Fruit fly (Drosophila melanogaster) whole organism, embryonic: ENCODE data around the gene CG43094.

ENCODE experiments used
- Asciz ChIP-seq: fragments of 200-800 bp; sonication (Bioruptor generic); optimal IDR thresholded peaks from 2 replicates; lab custom pipeline; 2017; ENCODE audit warnings: missing biosample characterization, mild to moderate bottlenecking, missing genetic modification characterization, missing genetic modification reagents
- C15 ChIP-seq: fragments of 200-800 bp; sonication (Bioruptor generic); IDR thresholded peaks from 3 replicates; pipeline ENCODE4 v1.3.6; 2022; ENCODE audit warnings: missing biosample characterization, missing genetic modification characterization
- CG1233 ChIP-seq: fragments of 200-800 bp; sonication (Bioruptor generic); optimal IDR thresholded peaks from 4 replicates; lab custom pipeline; 2018; ENCODE audit warnings: missing biosample characterization, mild to moderate bottlenecking, missing genetic modification characterization
- CG13296 ChIP-seq: fragments of 200-800 bp; sonication (Bioruptor generic); optimal IDR thresholded peaks from 3 replicates; lab custom pipeline; 2018; ENCODE audit warnings: missing biosample characterization, mild to moderate bottlenecking, missing genetic modification characterization
- CG15073 ChIP-seq: fragments of 200-800 bp; sonication (Bioruptor generic); optimal IDR thresholded peaks from 2 replicates; lab custom pipeline; 2016; ENCODE audit warnings: missing biosample characterization, missing genetic modification characterization
- CG17912 ChIP-seq: fragments of 200-800 bp; sonication (Bioruptor generic); optimal IDR thresholded peaks from 2 replicates; lab custom pipeline; 2018; ENCODE audit warnings: missing biosample characterization, mild to moderate bottlenecking, missing genetic modification characterization
- CG18764 ChIP-seq: fragments of 200-800 bp; sonication (Bioruptor generic); optimal IDR thresholded peaks from 3 replicates; lab custom pipeline; 2016; ENCODE audit warnings: missing biosample characterization, missing genetic modification characterization
- CG2712 ChIP-seq: fragments of 200-800 bp; optimal IDR thresholded peaks from 3 replicates; lab custom pipeline; 2019; ENCODE audit warnings: missing biosample characterization, mild to moderate bottlenecking, missing genetic modification characterization, moderate library complexity
- CG34376 ChIP-seq: fragments of 200-800 bp; sonication (Bioruptor generic); optimal IDR thresholded peaks from 2 replicates; lab custom pipeline; 2018; ENCODE audit warnings: missing biosample characterization, mild to moderate bottlenecking, missing genetic modification characterization
- CG6254 ChIP-seq: fragments of 200-800 bp; sonication (Bioruptor generic); optimal IDR thresholded peaks from 3 replicates; lab custom pipeline; 2017; ENCODE audit warnings: mild to moderate bottlenecking, missing biosample characterization, missing genetic modification reagents, missing genetic modification characterization
- CG6683 ChIP-seq: fragments of 200-800 bp; sonication (Bioruptor generic); optimal IDR thresholded peaks from 2 replicates; lab custom pipeline; 2017; ENCODE audit warnings: missing biosample characterization, mild to moderate bottlenecking, missing genetic modification characterization, missing genetic modification reagents
- CG6689 ChIP-seq: fragments of 200-800 bp; sonication (Bioruptor generic); IDR thresholded peaks from 2 replicates; pipeline ENCODE4 v1.3.6; 2022; ENCODE audit warnings: missing biosample characterization, missing genetic modification characterization
- CG6765 ChIP-seq: fragments of 200-800 bp; sonication (Bioruptor generic); optimal IDR thresholded peaks from 3 replicates; lab custom pipeline; 2017; ENCODE audit warnings: missing biosample characterization, mild to moderate bottlenecking, missing genetic modification characterization
- CG6813 ChIP-seq: fragments of 200-800 bp; sonication (Bioruptor generic); optimal IDR thresholded peaks from 2 replicates; lab custom pipeline; 2017; ENCODE audit warnings: missing biosample characterization, missing genetic modification characterization, mild to moderate bottlenecking, moderate library complexity, missing genetic modification reagents
- CG6854 ChIP-seq: fragments of 200-800 bp; sonication (Bioruptor generic); optimal IDR thresholded peaks from 3 replicates; lab custom pipeline; 2017; ENCODE audit warnings: missing biosample characterization, mild to moderate bottlenecking, missing genetic modification characterization
- CG7928 ChIP-seq: fragments of 200-800 bp; sonication (Bioruptor generic); optimal IDR thresholded peaks from 2 replicates; lab custom pipeline; 2017; ENCODE audit warnings: missing biosample characterization, mild to moderate bottlenecking, missing genetic modification characterization
- CG7987 ChIP-seq: fragments of 200-800 bp; sonication (Bioruptor generic); optimal IDR thresholded peaks from 2 replicates; lab custom pipeline; 2018; ENCODE audit warnings: missing biosample characterization, mild to moderate bottlenecking, missing genetic modification characterization, moderate library complexity
- CG8089 ChIP-seq: fragments of 200-800 bp; sonication (Bioruptor generic); optimal IDR thresholded peaks from 3 replicates; lab custom pipeline; 2016; ENCODE audit warnings: missing biosample characterization, missing genetic modification characterization
- Fer1 ChIP-seq: fragments of 200-800 bp; sonication (Bioruptor generic); optimal IDR thresholded peaks from 2 replicates; lab custom pipeline; 2017; ENCODE audit warnings: missing biosample characterization, mild to moderate bottlenecking, missing genetic modification characterization
- Hr3 ChIP-seq: fragments of 200-800 bp; sonication (Bioruptor generic); optimal IDR thresholded peaks from 3 replicates; lab custom pipeline; 2016; ENCODE audit warnings: missing biosample characterization, missing genetic modification characterization
- Lpt ChIP-seq: fragments of >200 bp; optimal IDR thresholded peaks from 2 replicates; lab custom pipeline; 2018; ENCODE audit warnings: missing biosample characterization, missing genetic modification characterization
- MTF-1 ChIP-seq: fragments of 200-800 bp; sonication (Bioruptor generic); optimal IDR thresholded peaks from 2 replicates; lab custom pipeline; 2018; ENCODE audit warnings: missing biosample characterization, mild to moderate bottlenecking, missing genetic modification characterization, borderline replicate concordance
- Med ChIP-seq: fragments of 200-800 bp; sonication (Bioruptor generic); peaks from one replicate; lab custom pipeline; 2016; ENCODE audit warnings: missing biosample characterization, missing genetic modification characterization, mild to moderate bottlenecking, inconsistent platforms, moderate library complexity
- Pdp1 ChIP-seq, 2 experiments: fragments of 200-800 bp; sonication (Bioruptor generic); optimal IDR thresholded peaks; 3 replicates each; lab custom pipeline; 2016; ENCODE audit warnings: missing biosample characterization in 2 of 2, missing genetic modification characterization in 2 of 2, mild to moderate bottlenecking in 1 of 2, moderate library complexity in 1 of 2
- Xbp1 ChIP-seq: fragments of 200-800 bp; sonication (Bioruptor generic); optimal IDR thresholded peaks from 3 replicates; lab custom pipeline; 2016; ENCODE audit warnings: missing biosample characterization, mild to moderate bottlenecking, missing genetic modification characterization
- caup ChIP-seq: fragments of 200-800 bp; sonication (Bioruptor generic); optimal IDR thresholded peaks from 3 replicates; lab custom pipeline; 2017; ENCODE audit warnings: missing biosample characterization, mild to moderate bottlenecking, missing genetic modification characterization, moderate library complexity; ENCODE audit not compliant: severe bottlenecking
- chinmo ChIP-seq: fragments of 200-800 bp; sonication (Bioruptor generic); IDR thresholded peaks from 4 replicates; pipeline ENCODE4 v1.3.6; 2022; ENCODE audit warnings: missing biosample characterization, missing genetic modification characterization; ENCODE audit not compliant: partially characterized antibody
- chm ChIP-seq: fragments of 200-800 bp; sonication (Bioruptor generic); IDR thresholded peaks from 2 replicates; pipeline ENCODE4 v1.3.6; 2022; ENCODE audit warnings: missing biosample characterization, missing genetic modification characterization
- corto ChIP-seq: fragments of 200-800 bp; sonication (Bioruptor generic); optimal IDR thresholded peaks from 2 replicates; lab custom pipeline; 2016; ENCODE audit warnings: missing biosample characterization, mild to moderate bottlenecking, missing genetic modification characterization, moderate library complexity
- dmrt99B ChIP-seq: fragments of 200-800 bp; sonication (Bioruptor generic); optimal IDR thresholded peaks from 2 replicates; lab custom pipeline; 2018; ENCODE audit warnings: missing biosample characterization, mild to moderate bottlenecking, missing genetic modification characterization, moderate library complexity
- gem ChIP-seq: fragments of 200-800 bp; sonication (Bioruptor generic); optimal IDR thresholded peaks from 2 replicates; lab custom pipeline; 2019; ENCODE audit warnings: missing biosample characterization, mild to moderate bottlenecking, missing genetic modification characterization, moderate library complexity
- h ChIP-seq: fragments of >200 bp; optimal IDR thresholded peaks from 2 replicates; lab custom pipeline; 2017
- hkb ChIP-seq, 2 experiments: fragments of 200-800 bp in 1 of 2; fragments of >200 bp in 1 of 2; sonication (Bioruptor generic) in 1 of 2; IDR thresholded peaks in 1 of 2; optimal IDR thresholded peaks in 1 of 2; 2 replicates each; pipeline versions ENCODE4 v1.3.6 to Lab custom; 2017 to 2022; ENCODE audit warnings: missing biosample characterization in 1 of 2, missing genetic modification characterization in 1 of 2
- lola ChIP-seq, 3 experiments: fragments of >200 bp in 2 of 3; fragments of 200-800 bp in 1 of 3; sonication (Bioruptor generic) in 1 of 3; optimal IDR thresholded peaks; 2 replicates each; lab custom pipeline; 2017 to 2019; ENCODE audit warnings: missing biosample characterization in 3 of 3, missing genetic modification characterization in 3 of 3, mild to moderate bottlenecking in 1 of 3, moderate library complexity in 1 of 3
- oc ChIP-seq: fragments of 200-800 bp; sonication (Bioruptor generic); optimal IDR thresholded peaks from 2 replicates; lab custom pipeline; 2018; ENCODE audit warnings: missing biosample characterization, mild to moderate bottlenecking, missing genetic modification characterization, moderate library complexity
- pho ChIP-seq: fragments of 200-800 bp; sonication (Bioruptor generic); optimal IDR thresholded peaks from 2 replicates; lab custom pipeline; 2016; ENCODE audit warnings: missing biosample characterization, missing genetic modification characterization
- scrt ChIP-seq: fragments of 200-800 bp; sonication (Bioruptor generic); optimal IDR thresholded peaks from 2 replicates; lab custom pipeline; 2018; ENCODE audit warnings: missing biosample characterization, mild to moderate bottlenecking, missing genetic modification characterization, moderate library complexity
- sd ChIP-seq: fragments of 200-800 bp; sonication (Bioruptor generic); optimal IDR thresholded peaks from 3 replicates; lab custom pipeline; 2018; ENCODE audit warnings: missing biosample characterization, mild to moderate bottlenecking, missing genetic modification characterization, moderate library complexity
- sens ChIP-seq: fragments of 200-800 bp; sonication (Bioruptor generic); peaks from one replicate; lab custom pipeline; 2016; ENCODE audit warnings: missing biosample characterization, missing genetic modification characterization
- shn ChIP-seq: fragments of 200-800 bp; sonication (Bioruptor generic); optimal IDR thresholded peaks from 3 replicates; lab custom pipeline; 2016; ENCODE audit warnings: missing biosample characterization, missing genetic modification characterization
- sisA ChIP-seq: fragments of 200-800 bp; sonication (Bioruptor generic); IDR thresholded peaks from 2 replicates; pipeline ENCODE4 v1.3.6; 2022; ENCODE audit warnings: missing biosample characterization, missing genetic modification characterization
- sob ChIP-seq: fragments of 200-800 bp; sonication (Bioruptor generic); IDR thresholded peaks from 2 replicates; pipeline ENCODE4 v1.3.6; 2022; ENCODE audit warnings: missing biosample characterization, missing genetic modification characterization
- sr ChIP-seq: fragments of 200-800 bp; sonication (Bioruptor generic); IDR thresholded peaks from 3 replicates; pipeline ENCODE4 v1.3.6; 2022; ENCODE audit warnings: missing biosample characterization, missing genetic modification characterization
- sug ChIP-seq: fragments of 200-800 bp; optimal IDR thresholded peaks from 2 replicates; lab custom pipeline; 2019; ENCODE audit warnings: missing biosample characterization, mild to moderate bottlenecking, missing genetic modification characterization, moderate library complexity
- tap ChIP-seq: fragments of 200-800 bp; optimal IDR thresholded peaks from 3 replicates; lab custom pipeline; 2019; ENCODE audit warnings: missing biosample characterization, mild to moderate bottlenecking, missing genetic modification characterization, moderate library complexity

CG43094 gene

dm6 chr3R:22760988-22761387, 9.8 kb downstream of the CG43094 start, which contains the start of gene Nepl13:
Gene Nepl13 (minus strand): TSS chr3R:22761076.
- TF ChIP-seq lola (GFP tag; optimal IDR thresholded peaks at IDR 0.05; lab: Kevin White, UChicago) (no peak), CG34376 (GFP tag; lab: Kevin White, UChicago) (peak; percentile 52), sug (tag; lab: Kevin White, UChicago) (peak; percentile 0)
- TF ChIP-seq, all 482 proteins: peak for 2

dm6 chr3R:22757117-22757516, 13.7 kb downstream of the CG43094 start:
- peak; percentile 26 for TF ChIP-seq sens (GFP tag; lab: Kevin White, UChicago)
- TF ChIP-seq oc (tag; lab: Kevin White, UChicago) = peak; percentile 77
- peak in 1 of 2 experiments; percentile 78 for TF ChIP-seq Pdp1 (GFP tag; optimal IDR thresholded peaks at IDR 0.05; lab: Kevin White, UChicago)
- TF ChIP-seq CG1233 (GFP tag; lab: Kevin White, UChicago) = no peak
- no peak for TF ChIP-seq chm (GFP tag; lab: Robert Waterston, UW)
- TF ChIP-seq, all 482 proteins: peak for 3

DNA sequence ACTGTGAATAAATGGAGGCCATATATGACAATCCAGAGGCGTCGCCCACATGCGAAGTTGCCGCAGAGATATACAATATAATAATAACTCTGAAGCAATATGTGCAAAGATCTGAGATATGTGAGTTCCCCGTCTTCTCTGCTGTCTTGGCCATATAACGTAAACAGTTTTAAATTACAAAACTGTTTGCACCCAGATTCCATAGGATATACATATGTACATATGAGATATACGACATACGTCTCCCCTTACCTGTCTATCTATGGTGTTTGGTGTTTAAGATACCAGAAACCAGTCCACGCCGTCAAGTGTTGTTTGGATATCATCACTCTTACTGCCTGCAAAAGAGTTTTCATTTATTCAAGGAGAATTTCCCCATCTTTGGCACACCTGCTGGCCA, 14.5 kb downstream of the CG43094 start:
- TF ChIP-seq Hr3 (GFP tag; lab: Kevin White, UChicago) (no peak), gem (no peak), sisA (GFP tag; lab: Robert Waterston, UW) (no peak), Asciz (GFP tag; lab: Kevin White, UChicago) (peak; percentile 22), CG8089 (GFP tag; lab: Kevin White, UChicago) (no peak), Med (GFP tag; lab: Kevin White, UChicago) (peak; percentile 61), CG2712 (tag; lab: Kevin White, UChicago) (no peak), hkb (optimal IDR thresholded peaks at IDR 0.05; lab: Kevin White, UChicago) (no peak), hkb (GFP tag; IDR thresholded peaks at IDR 0.05; lab: Robert Waterston, UW) (peak; percentile 40), Pdp1 (GFP tag; optimal IDR thresholded peaks at IDR 0.05; lab: Kevin White, UChicago) (no peak), CG7928 (GFP tag; lab: Kevin White, UChicago) (no peak), C15 (GFP tag; lab: Robert Waterston, UW) (no peak), CG6689 (no peak), Fer1 (GFP tag; lab: Kevin White, UChicago) (peak; percentile 3), sr (0 out of 3 replicates have a peak, but pooled peaks have one; percentile 14), pho (GFP tag; lab: Kevin White, UChicago) (no peak), CG6854 (GFP tag; lab: Kevin White, UChicago) (no peak), sd (no peak), chinmo (GFP tag; lab: Robert Waterston, UW) (0 out of 4 replicates have a peak, but pooled peaks have one; percentile 49), CG6254 (GFP tag; lab: Kevin White, UChicago) (no peak), scrt (GFP tag; lab: Kevin White, UChicago) (no peak), CG1233 (GFP tag; lab: Kevin White, UChicago) (peak; percentile 6), Xbp1 (GFP tag; lab: Kevin White, UChicago) (no peak), caup (GFP tag; lab: Kevin White, UChicago) (no peak), CG7987 (GFP tag; lab: Kevin White, UChicago) (peak; percentile 7), Lpt (no peak), CG6765 (peak; percentile 28), CG6683 (GFP tag; lab: Kevin White, UChicago) (no peak), h (lab: Kevin White, UChicago) (no peak), CG6813 (GFP tag; lab: Kevin White, UChicago) (peak; percentile 43), CG13296 (peak; percentile 25), CG15073 (GFP tag; lab: Kevin White, UChicago) (no peak), CG18764 (GFP tag; lab: Kevin White, UChicago) (no peak), shn (no peak), sens (GFP tag; lab: Kevin White, UChicago) (peak; percentile 50), tap (peak; percentile 9), CG17912 (no peak), dmrt99B (tag; lab: Kevin White, UChicago) (peak; percentile 18), sob (no peak), corto (GFP tag; lab: Kevin White, UChicago) (no peak), MTF-1 (peak; percentile 4)
